Worm (Caenorhabditis elegans): ENCODE measurements around the gene chil-6.

Gene chil-6

ce11 chrII:9841985-9842505 is 15.6 kb downstream of the chil-6 start, which contains the start of gene rnh-1.2:
rnh-1.2 (minus strand) TSS chrII:9842035.
- TF ChIP-seq lin-32 (GFP tag; optimal IDR thresholded peaks at IDR 0.05) (no peak), mab-5 (tag; optimal IDR thresholded peaks at IDR 0.05) (no peak), nhr-237 (tag; optimal IDR thresholded peaks at IDR 0.05) (no peak), ceh-39 (tag; optimal IDR thresholded peaks at IDR 0.05) (no peak), blmp-1 (tag; optimal IDR thresholded peaks at IDR 0.05) (no peak), sptf-1 (tag; optimal IDR thresholded peaks at IDR 0.05) (no peak), mls-2 (tag; optimal IDR thresholded peaks at IDR 0.05) (no peak), nhr-2 (tag; optimal IDR thresholded peaks at IDR 0.05) (no peak), cnd-1 (tag; optimal IDR thresholded peaks at IDR 0.05) (no peak), M03D4.4 (tag; optimal IDR thresholded peaks at IDR 0.05) (no peak), lin-13 (tag; optimal IDR thresholded peaks at IDR 0.05) (no peak), mep-1 (tag; optimal IDR thresholded peaks at IDR 0.05) (no peak), nhr-28 (tag; optimal IDR thresholded peaks at IDR 0.05) (no peak), nhr-76 (tag; optimal IDR thresholded peaks at IDR 0.05) (no peak), nhr-12 (tag; optimal IDR thresholded peaks at IDR 0.05) (no peak), bed-3 (GFP tag; optimal IDR thresholded peaks at IDR 0.05) (no peak), drap-1 (GFP tag; optimal IDR thresholded peaks at IDR 0.05) (no peak)

ce11 chrII:9840313-9840712 is 17.4 kb downstream of the chil-6 start, which contains the start of gene ZK938.11:
ZK938.11 (minus strand) TSS chrII:9840413.
- peak; percentile 87 for TF ChIP-seq elt-1 (tag; optimal IDR thresholded peaks at IDR 0.05; ENCODE audit: borderline replicate concordance, insufficient read depth)
- no peak for TF ChIP-seq unc-39 (tag; optimal IDR thresholded peaks at IDR 0.05)

- TF ChIP-seq tbx-8 (GFP tag; optimal IDR thresholded peaks at IDR 0.05) (no peak), ces-1 (GFP tag; optimal IDR thresholded peaks at IDR 0.05) (peak; percentile 99), sptf-1 (tag; optimal IDR thresholded peaks at IDR 0.05) (no peak)
These were observed 19.3 kb downstream of the chil-6 start, which contains the start of gene arrd-4 for ce11 chrII:9838260-9838935. arrd-4 (minus strand) TSS chrII:9838310.

- TF ChIP-seq nhr-12 (tag; optimal IDR thresholded peaks at IDR 0.05) (no peak), nhr-2 (tag; optimal IDR thresholded peaks at IDR 0.05) (no peak), unc-120 (tag; optimal IDR thresholded peaks at IDR 0.05; ENCODE audit: poor library complexity, severe bottlenecking) (no peak), unc-62 (GFP tag; optimal IDR thresholded peaks at IDR 0.05) (no peak), unc-39 (tag; optimal IDR thresholded peaks at IDR 0.05) (no peak), mep-1 (tag; optimal IDR thresholded peaks at IDR 0.05) (no peak), hlh-1 (tag; optimal IDR thresholded peaks at IDR 0.05) (no peak), snpc-4 (tag; optimal IDR thresholded peaks at IDR 0.05) (no peak), nhr-76 (tag; optimal IDR thresholded peaks at IDR 0.05) (no peak), tbx-8 (GFP tag; optimal IDR thresholded peaks at IDR 0.05) (no peak), ham-2 (GFP tag; optimal IDR thresholded peaks at IDR 0.05) (no peak), elt-3 (tag; optimal IDR thresholded peaks at IDR 0.05) (no peak), blmp-1 (tag; optimal IDR thresholded peaks at IDR 0.05) (no peak), sem-2 (GFP tag; optimal IDR thresholded peaks at IDR 0.05) (no peak), flh-1 (GFP tag; optimal IDR thresholded peaks at IDR 0.05) (no peak)
These were observed 21.7 kb downstream of the chil-6 start for ce11 chrII:9835958-9836357.

- no peak for TF ChIP-seq bed-3 (GFP tag; optimal IDR thresholded peaks at IDR 0.05)
- no peak for TF ChIP-seq mls-2 (tag; optimal IDR thresholded peaks at IDR 0.05)
- no peak for TF ChIP-seq unc-39 (tag; optimal IDR thresholded peaks at IDR 0.05)
- no peak for TF ChIP-seq nhr-2 (tag; optimal IDR thresholded peaks at IDR 0.05)
- no peak for TF ChIP-seq mab-5 (tag; optimal IDR thresholded peaks at IDR 0.05)
- no peak for TF ChIP-seq lin-32 (GFP tag; optimal IDR thresholded peaks at IDR 0.05)
- TF ChIP-seq sptf-1 (tag; optimal IDR thresholded peaks at IDR 0.05), result no peak
- TF ChIP-seq mep-1 (tag; optimal IDR thresholded peaks at IDR 0.05), result no peak
- TF ChIP-seq zip-8 (tag; optimal IDR thresholded peaks at IDR 0.05), result no peak
- no peak for TF ChIP-seq elt-1 (tag; optimal IDR thresholded peaks at IDR 0.05; ENCODE audit: borderline replicate concordance, insufficient read depth)
- TF ChIP-seq M03D4.4 (tag; optimal IDR thresholded peaks at IDR 0.05), result no peak
- TF ChIP-seq ceh-39 (tag; optimal IDR thresholded peaks at IDR 0.05), result no peak
- TF ChIP-seq ces-1 (GFP tag; optimal IDR thresholded peaks at IDR 0.05), result no peak
- no peak for TF ChIP-seq unc-120 (tag; optimal IDR thresholded peaks at IDR 0.05; ENCODE audit: poor library complexity, severe bottlenecking)
- no peak for TF ChIP-seq tbx-8 (GFP tag; optimal IDR thresholded peaks at IDR 0.05)
- no peak for TF ChIP-seq lin-13 (tag; optimal IDR thresholded peaks at IDR 0.05)
- no peak for TF ChIP-seq nhr-12 (tag; optimal IDR thresholded peaks at IDR 0.05)
- TF ChIP-seq ceh-83 (GFP tag; optimal IDR thresholded peaks at IDR 0.05), result no peak
- TF ChIP-seq ham-2 (GFP tag; optimal IDR thresholded peaks at IDR 0.05), result no peak
These were observed 22.8 kb downstream of the chil-6 start, which contains the start of gene arrd-5 for ce11 chrII:9834921-9835320. arrd-5 (plus strand) TSS chrII:9835221.
